Fruit fly (Drosophila melanogaster) whole organism, embryonic: ENCODE results near the gene Rab8.

Experiments used
- Adf1 ChIP-seq: fragments of 200-800 bp; sonication (Bioruptor generic); IDR thresholded peaks from 2 replicates; pipeline ENCODE4 v1.3.6; 2022; ENCODE audit warnings: missing biosample characterization, missing genetic modification characterization
- Atf6 ChIP-seq: fragments of 200-800 bp; sonication (Bioruptor generic); IDR thresholded peaks from 2 replicates; pipeline ENCODE4 v1.3.6; 2022; ENCODE audit warnings: missing biosample characterization, missing genetic modification characterization
- BEAF-32 ChIP-seq: fragments of 200-800 bp; sonication (Bioruptor generic); optimal IDR thresholded peaks from 3 replicates; lab custom pipeline; 2017; ENCODE audit warnings: missing biosample characterization, missing genetic modification characterization, mild to moderate bottlenecking, moderate library complexity, missing genetic modification reagents
- Blimp-1 ChIP-seq: fragments of 200-800 bp; sonication (Bioruptor generic); optimal IDR thresholded peaks from 3 replicates; lab custom pipeline; 2018; ENCODE audit warnings: missing biosample characterization, missing genetic modification characterization, mild to moderate bottlenecking, moderate library complexity, missing genetic modification reagents
- CG10321 ChIP-seq: fragments of 200-800 bp; sonication (Bioruptor generic); IDR thresholded peaks from 2 replicates; pipeline ENCODE4 v1.3.6; 2022; ENCODE audit warnings: missing biosample characterization, missing genetic modification characterization
- CG10431 ChIP-seq: fragments of 200-800 bp; sonication (Bioruptor generic); optimal IDR thresholded peaks from 3 replicates; lab custom pipeline; 2018; ENCODE audit warnings: missing biosample characterization, mild to moderate bottlenecking, missing genetic modification characterization
- CG11456 ChIP-seq: fragments of 200-800 bp; sonication (Bioruptor generic); IDR thresholded peaks from 3 replicates; pipeline ENCODE4 v1.3.6; 2022; ENCODE audit warnings: missing biosample characterization, missing genetic modification characterization
- CG12071 ChIP-seq: fragments of 200-800 bp; sonication (Bioruptor generic); optimal IDR thresholded peaks from 3 replicates; lab custom pipeline; 2018; ENCODE audit warnings: missing biosample characterization, mild to moderate bottlenecking, missing genetic modification characterization
- CG12155 ChIP-seq: fragments of 200-800 bp; sonication (Bioruptor generic); optimal IDR thresholded peaks from 3 replicates; lab custom pipeline; 2016; ENCODE audit warnings: missing biosample characterization, missing genetic modification characterization
- CG1233 ChIP-seq: fragments of 200-800 bp; sonication (Bioruptor generic); optimal IDR thresholded peaks from 4 replicates; lab custom pipeline; 2018; ENCODE audit warnings: missing biosample characterization, mild to moderate bottlenecking, missing genetic modification characterization
- CG12942 ChIP-seq: fragments of 200-800 bp; sonication (Bioruptor generic); optimal IDR thresholded peaks from 3 replicates; lab custom pipeline; 2016; ENCODE audit warnings: missing biosample characterization, missing genetic modification characterization
- CG13287 ChIP-seq: fragments of 200-800 bp; sonication (Bioruptor generic); IDR thresholded peaks from 2 replicates; pipeline ENCODE4 v1.3.6; 2022; ENCODE audit warnings: missing biosample characterization, missing genetic modification characterization; ENCODE audit not compliant: partially characterized antibody
- CG15073 ChIP-seq: fragments of 200-800 bp; sonication (Bioruptor generic); optimal IDR thresholded peaks from 2 replicates; lab custom pipeline; 2016; ENCODE audit warnings: missing biosample characterization, missing genetic modification characterization
- CG15514 ChIP-seq: fragments of 200-800 bp; sonication (Bioruptor generic); optimal IDR thresholded peaks from 3 replicates; lab custom pipeline; 2017; ENCODE audit warnings: missing biosample characterization, missing genetic modification characterization, mild to moderate bottlenecking, moderate library complexity, missing genetic modification reagents
- CG16815 ChIP-seq: fragments of 200-800 bp; sonication (Bioruptor generic); optimal IDR thresholded peaks from 3 replicates; lab custom pipeline; 2017; ENCODE audit warnings: missing biosample characterization, mild to moderate bottlenecking, missing genetic modification characterization
- CG17359 ChIP-seq: fragments of 200-800 bp; sonication (Bioruptor generic); optimal IDR thresholded peaks from 3 replicates; lab custom pipeline; 2018; ENCODE audit warnings: missing biosample characterization, mild to moderate bottlenecking, missing genetic modification characterization, moderate library complexity
- CG17612 ChIP-seq: fragments of 200-800 bp; sonication (Bioruptor generic); IDR thresholded peaks from 2 replicates; pipeline ENCODE4 v1.3.6; 2022; ENCODE audit warnings: missing biosample characterization, missing genetic modification characterization
- CG18619 ChIP-seq: fragments of 200-800 bp; sonication (Bioruptor generic); optimal IDR thresholded peaks from 3 replicates; lab custom pipeline; 2017; ENCODE audit warnings: missing biosample characterization, mild to moderate bottlenecking, missing genetic modification characterization
- CG2712 ChIP-seq: fragments of 200-800 bp; optimal IDR thresholded peaks from 3 replicates; lab custom pipeline; 2019; ENCODE audit warnings: missing biosample characterization, mild to moderate bottlenecking, missing genetic modification characterization, moderate library complexity
- CG2889 ChIP-seq: fragments of 200-800 bp; sonication (Bioruptor generic); IDR thresholded peaks from 3 replicates; pipeline ENCODE4 v1.3.6; 2022; ENCODE audit warnings: missing biosample characterization, missing genetic modification characterization
- CG34422 ChIP-seq: fragments of 200-800 bp; sonication (Bioruptor generic); IDR thresholded peaks from 3 replicates; pipeline ENCODE4 v1.3.6; 2022; ENCODE audit warnings: missing biosample characterization, missing genetic modification characterization
- CG3838 ChIP-seq: fragments of 200-800 bp; sonication (Bioruptor generic); optimal IDR thresholded peaks from 3 replicates; lab custom pipeline; 2016; ENCODE audit warnings: missing biosample characterization, missing genetic modification characterization
- CG4328 ChIP-seq: fragments of 200-800 bp; sonication (Bioruptor generic); optimal IDR thresholded peaks from 3 replicates; lab custom pipeline; 2017; ENCODE audit warnings: missing biosample characterization, missing genetic modification reagents, missing genetic modification characterization
- CG7556 ChIP-seq: fragments of 200-800 bp; sonication (Bioruptor generic); optimal IDR thresholded peaks from 2 replicates; lab custom pipeline; 2017; ENCODE audit warnings: missing biosample characterization, mild to moderate bottlenecking, missing genetic modification characterization
- CG9437 ChIP-seq: fragments of 200-800 bp; sonication (Bioruptor generic); optimal IDR thresholded peaks from 2 replicates; lab custom pipeline; 2018; ENCODE audit warnings: missing biosample characterization, mild to moderate bottlenecking, missing genetic modification characterization
- CG9797 ChIP-seq: fragments of 200-800 bp; sonication (Bioruptor generic); optimal IDR thresholded peaks from 3 replicates; lab custom pipeline; 2018; ENCODE audit warnings: missing biosample characterization, mild to moderate bottlenecking, missing genetic modification characterization
- Camta ChIP-seq: fragments of 200-800 bp; sonication (Bioruptor generic); optimal IDR thresholded peaks from 2 replicates; lab custom pipeline; 2016; ENCODE audit warnings: missing biosample characterization, missing genetic modification characterization
- Chrac-16 ChIP-seq: fragments of 200-800 bp; sonication (Bioruptor generic); optimal IDR thresholded peaks from 3 replicates; lab custom pipeline; 2016; ENCODE audit warnings: missing biosample characterization, missing genetic modification characterization
- Dref ChIP-seq: fragments of 200-800 bp; sonication (Bioruptor generic); IDR thresholded peaks from 2 replicates; pipeline ENCODE4 v1.3.6; 2022; ENCODE audit warnings: missing biosample characterization, missing genetic modification characterization
- MBD-R2 ChIP-seq: fragments of 200-800 bp; sonication (Bioruptor generic); IDR thresholded peaks from 2 replicates; pipeline ENCODE4 v1.3.6; 2022; ENCODE audit warnings: missing biosample characterization, missing genetic modification characterization
- Opbp ChIP-seq: fragments of 200-800 bp; sonication (Bioruptor generic); IDR thresholded peaks from 3 replicates; pipeline ENCODE4 v1.3.6; 2022; ENCODE audit warnings: missing biosample characterization, missing genetic modification characterization; ENCODE audit not compliant: partially characterized antibody
- PHDP ChIP-seq: fragments of 200-800 bp; sonication (Bioruptor generic); optimal IDR thresholded peaks from 3 replicates; lab custom pipeline; 2018; ENCODE audit warnings: missing biosample characterization, mild to moderate bottlenecking, missing genetic modification characterization, moderate library complexity
- Ravus ChIP-seq: fragments of 200-800 bp; sonication (Bioruptor generic); IDR thresholded peaks from 2 replicates; pipeline ENCODE4 v1.3.6; 2022; ENCODE audit warnings: missing biosample characterization, missing genetic modification characterization
- Ssrp ChIP-seq: fragments of 200-800 bp; sonication (Bioruptor generic); optimal IDR thresholded peaks from 2 replicates; lab custom pipeline; 2018; ENCODE audit warnings: missing biosample characterization, mild to moderate bottlenecking, missing genetic modification characterization, moderate library complexity
- YL-1 ChIP-seq: fragments of 200-800 bp; sonication (Bioruptor generic); optimal IDR thresholded peaks from 3 replicates; lab custom pipeline; 2017; ENCODE audit warnings: missing biosample characterization, mild to moderate bottlenecking, missing genetic modification characterization
- amos ChIP-seq: fragments of 200-800 bp; sonication (Bioruptor generic); IDR thresholded peaks from 2 replicates; pipeline ENCODE4 v1.3.6; 2022; ENCODE audit warnings: missing biosample characterization, missing genetic modification characterization; ENCODE audit not compliant: partially characterized antibody
- ato ChIP-seq: fragments of 200-800 bp; sonication (Bioruptor generic); IDR thresholded peaks from 2 replicates; pipeline ENCODE4 v1.3.6; 2022; ENCODE audit warnings: missing biosample characterization, missing genetic modification characterization; ENCODE audit not compliant: partially characterized antibody
- dysf ChIP-seq: fragments of 200-800 bp; sonication (Bioruptor generic); IDR thresholded peaks from 3 replicates; pipeline ENCODE4 v1.3.6; 2022; ENCODE audit warnings: missing biosample characterization, missing genetic modification characterization
- gsb-n ChIP-seq: fragments of 200-800 bp; sonication (Bioruptor generic); optimal IDR thresholded peaks from 3 replicates; lab custom pipeline; 2018; ENCODE audit warnings: missing biosample characterization, mild to moderate bottlenecking, missing genetic modification characterization
- her ChIP-seq: fragments of 200-800 bp; sonication (Bioruptor generic); optimal IDR thresholded peaks from 2 replicates; lab custom pipeline; 2016; ENCODE audit warnings: missing biosample characterization, missing genetic modification characterization
- inv ChIP-seq: fragments of 200-800 bp; sonication (Bioruptor generic); IDR thresholded peaks from 2 replicates; pipeline ENCODE4 v1.3.6; 2022; ENCODE audit warnings: missing biosample characterization, missing genetic modification characterization; ENCODE audit not compliant: partially characterized antibody
- kah ChIP-seq: fragments of 200-800 bp; sonication (Bioruptor generic); optimal IDR thresholded peaks from 2 replicates; lab custom pipeline; 2018; ENCODE audit warnings: missing biosample characterization, mild to moderate bottlenecking, missing genetic modification characterization
- lbe ChIP-seq: fragments of 200-800 bp; sonication (Bioruptor generic); optimal IDR thresholded peaks from 2 replicates; lab custom pipeline; 2016; ENCODE audit warnings: missing biosample characterization, mild to moderate bottlenecking, missing genetic modification characterization
- odd ChIP-seq: fragments of 200-800 bp; sonication (Bioruptor generic); optimal IDR thresholded peaks from 2 replicates; lab custom pipeline; 2017; ENCODE audit warnings: missing biosample characterization, mild to moderate bottlenecking, missing genetic modification characterization
- pzg ChIP-seq: fragments of 200-800 bp; sonication (Bioruptor generic); optimal IDR thresholded peaks from 3 replicates; lab custom pipeline; 2018; ENCODE audit warnings: missing biosample characterization, mild to moderate bottlenecking, missing genetic modification characterization, moderate library complexity
- schlank ChIP-seq: fragments of 200-800 bp; sonication (Bioruptor generic); optimal IDR thresholded peaks from 2 replicates; lab custom pipeline; 2018; ENCODE audit warnings: missing biosample characterization, mild to moderate bottlenecking, missing genetic modification characterization
- slbo ChIP-seq: fragments of 200-800 bp; sonication (Bioruptor generic); IDR thresholded peaks from 2 replicates; pipeline ENCODE4 v1.3.6; 2022; ENCODE audit warnings: missing biosample characterization, missing genetic modification characterization
- trem ChIP-seq: fragments of 200-800 bp; optimal IDR thresholded peaks from 3 replicates; lab custom pipeline; 2019; ENCODE audit warnings: missing biosample characterization, mild to moderate bottlenecking, missing genetic modification characterization, moderate library complexity
- z ChIP-seq: fragments of 200-800 bp; sonication (Bioruptor generic); IDR thresholded peaks from 3 replicates; pipeline ENCODE4 v1.3.6; 2022; ENCODE audit warnings: missing biosample characterization, missing genetic modification characterization
- zfh1 ChIP-seq: fragments of 200-800 bp; sonication (Bioruptor generic); IDR thresholded peaks from 3 replicates; pipeline ENCODE4 v1.3.6; 2022; ENCODE audit warnings: missing biosample characterization, missing genetic modification characterization

The Rab8 gene

dm6 chr3L:19913328-19913936 is 42.6 kb upstream of the Rab8 start, which contains the start of gene Mtr3 (continued):
- TF ChIP-seq Blimp-1 (GFP tag; lab: Kevin White, UChicago) (no peak), lbe (no peak), BEAF-32 (GFP tag; lab: Kevin White, UChicago) (peak; percentile 27), amos (GFP tag; lab: Robert Waterston, UW) (no peak; the same call in 1 of the 2 replicates), inv (GFP tag; lab: Robert Waterston, UW) (no peak), Ssrp (tag; lab: Kevin White, UChicago) (no peak), kah (peak; percentile 92), CG16815 (GFP tag; lab: Kevin White, UChicago) (no peak), z (GFP tag; lab: Robert Waterston, UW) (no peak), CG9797 (GFP tag; lab: Kevin White, UChicago) (peak; percentile 6), CG17612 (GFP tag; lab: Robert Waterston, UW) (no peak), gsb-n (no peak), YL-1 (GFP tag; lab: Kevin White, UChicago) (no peak), CG2712 (tag; lab: Kevin White, UChicago) (no peak), MBD-R2 (GFP tag; lab: Robert Waterston, UW) (peak; percentile 29; the same call in 1 of the 2 replicates), CG9437 (GFP tag; lab: Kevin White, UChicago) (no peak), CG34422 (no peak), CG12942 (no peak), Chrac-16 (GFP tag; lab: Kevin White, UChicago) (no peak), CG10431 (GFP tag; lab: Kevin White, UChicago) (no peak), CG15514 (GFP tag; lab: Kevin White, UChicago) (no peak), dysf (GFP tag; lab: Robert Waterston, UW) (no peak), schlank (tag; lab: Kevin White, UChicago) (no peak), trem (tag; lab: Kevin White, UChicago) (no peak), CG17359 (tag; lab: Kevin White, UChicago) (no peak), CG12071 (GFP tag; lab: Kevin White, UChicago) (no peak), pzg (peak; percentile 14), zfh1 (no peak), CG18619 (GFP tag; lab: Kevin White, UChicago) (no peak), CG13287 (GFP tag; lab: Robert Waterston, UW) (peak; percentile 58), Camta (GFP tag; lab: Kevin White, UChicago) (no peak)

DNA sequence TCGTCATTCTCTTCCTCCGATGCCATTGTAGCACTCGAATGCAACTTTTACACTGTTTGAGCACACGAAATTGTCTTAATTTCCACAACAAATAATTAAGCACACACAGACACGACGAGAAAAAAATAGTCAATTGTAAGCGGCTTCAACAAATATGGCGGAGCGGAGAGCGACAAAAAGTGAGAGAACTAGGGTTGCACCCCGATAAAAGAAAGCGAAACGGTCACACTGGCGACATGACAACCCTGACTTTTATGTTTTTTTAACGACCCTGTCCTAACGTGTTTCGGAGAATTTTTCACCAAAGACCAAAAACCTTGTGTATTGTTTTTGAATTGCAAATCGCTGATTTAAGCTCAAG is 39.2 kb upstream of the Rab8 start, which contains the start of the genes Mi-2 and Prp3:
TSS of gene Mi-2 (minus strand) at position 162 of the 361 bp plus-strand sequence.
TSS of gene Prp3 (plus strand) at position 247 of the 361 bp plus-strand sequence.
- TF ChIP-seq CG15073 (GFP tag; lab: Kevin White, UChicago) = no peak
- TF ChIP-seq Atf6 (GFP tag; lab: Robert Waterston, UW) = no peak
- TF ChIP-seq CG11456 (GFP tag; lab: Robert Waterston, UW) = no peak
- TF ChIP-seq CG4328 (GFP tag; lab: Kevin White, UChicago) = peak; percentile 9
- peak; percentile 51; the same call in 1 of the 2 replicates for TF ChIP-seq CG10321
- no peak for TF ChIP-seq dysf (GFP tag; lab: Robert Waterston, UW)
- TF ChIP-seq odd (GFP tag; lab: Kevin White, UChicago) = no peak
- TF ChIP-seq CG3838 (GFP tag; lab: Kevin White, UChicago) = no peak
- no peak for TF ChIP-seq CG12155
- TF ChIP-seq slbo (GFP tag; lab: Robert Waterston, UW) = peak; percentile 23; the same call in 1 of the 2 replicates
- no peak for TF ChIP-seq CG1233 (GFP tag; lab: Kevin White, UChicago)
- TF ChIP-seq her (GFP tag; lab: Kevin White, UChicago) = peak; percentile 47
- TF ChIP-seq CG17359 (tag; lab: Kevin White, UChicago) = no peak
- peak; percentile 83 for TF ChIP-seq Dref
- TF ChIP-seq Adf1 (GFP tag; lab: Robert Waterston, UW) = no peak
- no peak for TF ChIP-seq CG16815 (GFP tag; lab: Kevin White, UChicago)
- no peak for TF ChIP-seq ato (GFP tag; lab: Robert Waterston, UW)
- TF ChIP-seq Ravus = no peak
- no peak for TF ChIP-seq CG7556 (GFP tag; lab: Kevin White, UChicago)
- TF ChIP-seq CG2889 (GFP tag; lab: Robert Waterston, UW) = no peak
- 0 out of 3 replicates have a peak, but pooled peaks have one; percentile 49 for TF ChIP-seq Opbp (GFP tag; lab: Robert Waterston, UW)
- no peak for TF ChIP-seq PHDP (tag; lab: Kevin White, UChicago)
